Worm (Caenorhabditis elegans): Measurements from ENCODE around the gene Y38H8A.12.

DNA sequence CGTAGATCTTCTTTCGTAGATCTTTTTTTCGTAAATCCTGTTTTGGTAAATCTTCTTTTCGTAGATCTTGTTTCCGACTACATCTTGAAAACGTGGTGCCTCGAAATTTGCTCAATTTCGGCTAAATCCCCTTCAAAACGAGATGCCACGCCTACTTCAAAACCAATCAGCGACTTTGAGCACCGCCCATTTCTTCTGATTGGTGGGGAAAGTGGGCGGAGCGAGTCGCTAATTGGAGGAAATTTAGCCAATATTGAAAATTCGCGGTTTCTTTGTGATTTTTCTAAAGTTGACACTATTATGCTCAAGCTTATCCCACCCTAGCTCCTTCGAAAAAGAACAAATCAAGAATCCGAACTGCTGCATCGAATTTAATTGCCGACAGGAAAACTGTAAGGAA, 26.8 kb upstream of the Y38H8A.12 start:
- no peak for TF ChIP-seq hmg-4 (GFP tag; optimal IDR thresholded peaks at IDR 0.05)
- TF ChIP-seq hnd-1 (tag; optimal IDR thresholded peaks at IDR 0.05), result no peak
- TF ChIP-seq sea-1 (GFP tag; conservative IDR thresholded peaks at IDR 0.05), result no peak
- TF ChIP-seq ama-1 (optimal IDR thresholded peaks at IDR 0.05), result no peak

Measured in whole organism, early embryonic.